Worm (Caenorhabditis elegans) whole organism, young adult: Measurements from ENCODE around the gene F44F4.9.

ENCODE experiments used
- B0261.1 ChIP-seq: sonication (generic microtip); optimal IDR thresholded peaks from 2 replicates; lab custom pipeline; 2016; ENCODE audit warnings: mild to moderate bottlenecking, missing genetic modification characterization, moderate library complexity, missing compliant biosample characterization
- B0336.3 ChIP-seq: fragments of 200-800 bp; sonication (Bioruptor generic); IDR thresholded peaks from 2 replicates; pipeline ENCODE4 v1.3.6; 2022; ENCODE audit warnings: missing genetic modification characterization, missing compliant biosample characterization
- F33H1.4 ChIP-seq: fragments of 200-800 bp; sonication (Bioruptor generic); IDR thresholded peaks from 2 replicates; pipeline ENCODE4 v1.3.6; 2022; ENCODE audit warnings: missing genetic modification reagents, missing genetic modification characterization, missing compliant biosample characterization
- K11D2.4 ChIP-seq: fragments of 200-800 bp; sonication (Bioruptor generic); IDR thresholded peaks from 2 replicates; pipeline ENCODE4 v1.3.6; 2022; ENCODE audit warnings: missing genetic modification reagents, missing genetic modification characterization, missing compliant biosample characterization
- Y53F4B.3 ChIP-seq: fragments of 200-800 bp; sonication (Bioruptor generic); IDR thresholded peaks from 2 replicates; pipeline ENCODE4 v1.3.6; 2022; ENCODE audit warnings: missing genetic modification reagents, missing genetic modification characterization, missing compliant biosample characterization
- Y67H2A.10 ChIP-seq: fragments of 200-800 bp; sonication (Bioruptor generic); conservative IDR thresholded peaks from 2 replicates; pipeline ENCODE4 v1.3.6; 2022; ENCODE audit warnings: missing genetic modification reagents, missing genetic modification characterization, missing compliant biosample characterization
- aptf-2 ChIP-seq: fragments of 200-800 bp; sonication (Bioruptor generic); conservative IDR thresholded peaks from 2 replicates; pipeline ENCODE4 v1.3.6; 2022; ENCODE audit warnings: missing genetic modification reagents, missing genetic modification characterization, missing compliant biosample characterization
- attf-6 ChIP-seq: fragments of 200-800 bp; sonication (Bioruptor generic); IDR thresholded peaks from 2 replicates; pipeline ENCODE4 v1.3.6; 2022; ENCODE audit warnings: missing genetic modification reagents, missing genetic modification characterization, missing compliant biosample characterization
- cebp-1 ChIP-seq, 2 experiments: fragments of 200-800 bp in 1 of 2; sonication (Bioruptor generic) in 1 of 2; sonication (generic microtip) in 1 of 2; IDR thresholded peaks in 1 of 2; optimal IDR thresholded peaks in 1 of 2; 2 replicates each; pipeline versions ENCODE4 v1.3.6 to Lab custom; 2017 to 2022; ENCODE audit warnings: missing compliant biosample characterization in 2 of 2, missing genetic modification characterization in 2 of 2, mild to moderate bottlenecking in 1 of 2, missing genetic modification reagents in 1 of 2, moderate library complexity in 1 of 2
- ceh-27 ChIP-seq: fragments of 200-800 bp; sonication (Bioruptor generic); optimal IDR thresholded peaks from 2 replicates; lab custom pipeline; 2018; ENCODE audit warnings: mild to moderate bottlenecking, missing genetic modification characterization, moderate library complexity, missing compliant biosample characterization
- ceh-40 ChIP-seq: fragments of 200-800 bp; sonication (Bioruptor generic); IDR thresholded peaks from 2 replicates; pipeline ENCODE4 v1.3.6; 2022; ENCODE audit warnings: missing genetic modification characterization, missing compliant biosample characterization
- egrh-3 ChIP-seq: fragments of 200-800 bp; sonication (Bioruptor generic); IDR thresholded peaks from 2 replicates; pipeline ENCODE4 v1.3.6; 2022; ENCODE audit warnings: missing genetic modification reagents, missing genetic modification characterization, missing compliant biosample characterization
- ekl-4 ChIP-seq: fragments of 200-800 bp; sonication (Bioruptor generic); IDR thresholded peaks from 2 replicates; pipeline ENCODE4 v1.3.6; 2022; ENCODE audit warnings: missing genetic modification reagents, missing genetic modification characterization, missing compliant biosample characterization
- hmg-1.2 ChIP-seq: fragments of 200-800 bp; sonication (Bioruptor generic); IDR thresholded peaks from 2 replicates; pipeline ENCODE4 v1.3.6; 2022; ENCODE audit warnings: missing genetic modification reagents, missing genetic modification characterization, missing compliant biosample characterization
- lin-26 ChIP-seq: fragments of 200-800 bp; sonication (Bioruptor generic); IDR thresholded peaks from 2 replicates; pipeline ENCODE4 v1.3.6; 2022; ENCODE audit warnings: missing genetic modification reagents, missing genetic modification characterization, missing compliant biosample characterization
- lin-35 ChIP-seq, 3 experiments: fragments of 150-350 bp in 2 of 3; sonication (generic microtip) in 1 of 3; optimal IDR thresholded peaks; 2 replicates each; lab custom pipeline; 2014 to 2018; ENCODE audit warnings: missing biosample characterization in 3 of 3, missing genetic modification characterization in 3 of 3, missing genetic modification reagents in 3 of 3
- lin-54 ChIP-seq: fragments of 200-800 bp; sonication (Bioruptor generic); optimal IDR thresholded peaks from 2 replicates; lab custom pipeline; 2018; ENCODE audit warnings: mild to moderate bottlenecking, missing genetic modification characterization, missing compliant biosample characterization
- lsl-1 ChIP-seq: fragments of 200-800 bp; sonication (Bioruptor generic); optimal IDR thresholded peaks from 2 replicates; lab custom pipeline; 2018; ENCODE audit warnings: mild to moderate bottlenecking, missing genetic modification characterization, moderate library complexity, missing compliant biosample characterization
- madf-10 ChIP-seq: sonication (generic microtip); optimal IDR thresholded peaks from 2 replicates; lab custom pipeline; 2016; ENCODE audit warnings: mild to moderate bottlenecking, missing genetic modification characterization, missing compliant biosample characterization
- mes-4 ChIP-seq: sonication (generic microtip); optimal IDR thresholded peaks from 2 replicates; lab custom pipeline; 2016; ENCODE audit warnings: missing genotype, missing genetic modification characterization, missing compliant biosample characterization
- mxl-1 ChIP-seq: sonication (generic microtip); optimal IDR thresholded peaks from 2 replicates; lab custom pipeline; 2016; ENCODE audit warnings: missing genetic modification characterization, missing compliant biosample characterization
- nfyb-1 ChIP-seq: fragments of 200-800 bp; sonication (Bioruptor generic); IDR thresholded peaks from 2 replicates; pipeline ENCODE4 v1.3.6; 2022; ENCODE audit warnings: missing genetic modification reagents, missing genetic modification characterization, missing compliant biosample characterization
- nhr-80 ChIP-seq: sonication (generic microtip); optimal IDR thresholded peaks from 2 replicates; lab custom pipeline; 2016; ENCODE audit warnings: missing genetic modification characterization, missing compliant biosample characterization
- repo-1 ChIP-seq: sonication (generic microtip); optimal IDR thresholded peaks from 2 replicates; lab custom pipeline; 2017; ENCODE audit warnings: mild to moderate bottlenecking, missing genetic modification characterization, missing compliant biosample characterization
- snpc-1.3 ChIP-seq: sonication (generic microtip); optimal IDR thresholded peaks from 2 replicates; lab custom pipeline; 2017; ENCODE audit warnings: missing genetic modification characterization, mild to moderate bottlenecking, missing compliant biosample characterization, antibody characterized with exemption, moderate library complexity, missing genotype, missing genetic modification reagents; ENCODE audit not compliant: insufficient read depth
- unc-130 ChIP-seq: sonication (generic microtip); optimal IDR thresholded peaks from 2 replicates; lab custom pipeline; 2016; ENCODE audit warnings: missing genetic modification reagents, missing genetic modification characterization, missing compliant biosample characterization
- ztf-18 ChIP-seq: sonication (generic microtip); optimal IDR thresholded peaks from 2 replicates; lab custom pipeline; 2016; ENCODE audit warnings: missing genotype, mild to moderate bottlenecking, missing genetic modification characterization, missing compliant biosample characterization
- ztf-3 ChIP-seq: fragments of 200-800 bp; sonication (Bioruptor generic); optimal IDR thresholded peaks from 2 replicates; lab custom pipeline; 2018; ENCODE audit warnings: mild to moderate bottlenecking, missing genetic modification characterization, missing compliant biosample characterization
- ztf-6 ChIP-seq: fragments of 200-800 bp; sonication (Bioruptor generic); IDR thresholded peaks from 2 replicates; pipeline ENCODE4 v1.3.6; 2022; ENCODE audit warnings: missing genetic modification reagents, missing genetic modification characterization, missing compliant biosample characterization

The F44F4.9 gene

DNA sequence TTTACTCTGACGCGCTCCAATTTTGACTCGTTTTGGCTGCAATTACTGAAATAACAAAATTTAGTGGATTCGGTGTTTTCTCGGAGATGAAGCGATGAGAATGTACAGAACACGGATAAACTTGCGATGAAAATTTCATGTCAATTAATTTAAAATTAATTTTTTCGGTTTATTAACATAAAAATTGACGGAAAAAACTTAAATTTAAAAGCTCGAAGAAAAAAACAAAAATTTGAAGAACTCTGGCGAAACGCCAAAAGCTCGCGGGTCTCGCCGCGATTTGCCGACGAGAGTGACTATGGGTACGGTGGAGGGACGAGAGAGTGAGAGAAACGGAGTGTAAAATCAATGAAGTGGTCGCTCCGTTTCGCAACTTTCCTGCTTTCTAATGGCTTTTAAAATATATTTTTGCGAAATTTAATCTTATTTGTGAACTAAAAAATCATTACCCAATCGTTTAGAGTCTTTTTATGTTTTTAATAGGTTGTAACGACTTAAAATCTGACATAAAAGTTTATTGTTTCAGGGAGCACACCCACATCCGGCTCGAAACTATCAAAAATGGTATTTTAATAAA is 46.9 kb downstream of the F44F4.9 start, which contains the start of the genes gmps-1 and cap-2 (continued):
- TF ChIP-seq aptf-2 (GFP tag; lab: Robert Waterston, UW): no peak; the same call in 1 of the 2 replicates
- peak; percentile 51 for TF ChIP-seq egrh-3 (GFP tag; lab: Robert Waterston, UW)
- peak; percentile 45 for TF ChIP-seq ztf-3 (GFP tag; lab: Kevin White, UChicago)
- TF ChIP-seq nfyb-1 (GFP tag; lab: Robert Waterston, UW): peak; percentile 98
- TF ChIP-seq lin-26: peak; percentile 76
- TF ChIP-seq Y67H2A.10 (GFP tag; lab: Robert Waterston, UW): peak; percentile 64; the same call in 1 of the 2 replicates
- peak; percentile 75 for TF ChIP-seq snpc-1.3 (tag; lab: Kevin White, UChicago)
- TF ChIP-seq, all 124 proteins: peak for 89

DNA sequence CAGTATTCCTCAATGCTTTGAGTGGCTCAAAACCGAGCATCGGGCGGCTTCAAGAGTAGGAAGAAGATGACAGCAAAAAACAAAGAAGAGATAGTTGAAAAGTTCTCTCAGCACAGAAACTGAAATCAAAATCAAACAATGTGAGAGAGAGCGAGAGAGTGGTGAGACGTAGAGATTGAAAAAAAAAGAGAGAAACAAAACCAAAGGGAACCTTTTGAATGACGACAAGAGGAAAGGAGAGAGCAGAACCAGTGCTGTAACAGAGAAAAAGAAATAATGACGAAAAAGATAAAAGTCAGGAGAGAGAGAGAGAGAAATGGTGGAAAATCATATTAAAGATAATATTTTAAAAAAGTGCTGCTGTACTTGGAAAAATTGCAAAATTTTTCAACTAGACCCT is 48.4 kb downstream of the F44F4.9 start:
- TF ChIP-seq mes-4 (no peak), B0336.3 (0 out of 2 replicates have a peak, but pooled peaks have one; percentile 17), ceh-27 (GFP tag; lab: Kevin White, UChicago) (no peak), madf-10 (no peak), ztf-6 (GFP tag; lab: Robert Waterston, UW) (no peak), ekl-4 (GFP tag; lab: Robert Waterston, UW) (no peak), ceh-40 (GFP tag; lab: Robert Waterston, UW) (no peak), lsl-1 (GFP tag; lab: Kevin White, UChicago) (no peak), lin-54 (peak; percentile 20), repo-1 (no peak), nhr-80 (tag; lab: Kevin White, UChicago) (peak; percentile 56), ztf-3 (GFP tag; lab: Kevin White, UChicago) (no peak), mxl-1 (tag; lab: Kevin White, UChicago) (no peak), K11D2.4 (GFP tag; lab: Robert Waterston, UW) (no peak), cebp-1 (GFP tag; IDR thresholded peaks at IDR 0.05; lab: Robert Waterston, UW) (no peak), cebp-1 (tag; optimal IDR thresholded peaks at IDR 0.05; lab: Kevin White, UChicago) (peak; percentile 56), unc-130 (no peak), attf-6 (GFP tag; lab: Robert Waterston, UW) (no peak), F33H1.4 (peak; percentile 10; the same call in 1 of the 2 replicates), egrh-3 (GFP tag; lab: Robert Waterston, UW) (no peak), Y53F4B.3 (GFP tag; lab: Robert Waterston, UW) (no peak), B0261.1 (no peak), Y67H2A.10 (GFP tag; lab: Robert Waterston, UW) (no peak), lin-35 (GFP tag; optimal IDR thresholded peaks at IDR 0.05; lab: Kevin White, UChicago) (no peak), hmg-1.2 (peak; percentile 19; the same call in 1 of the 2 replicates), ztf-18 (tag; lab: Kevin White, UChicago) (no peak)
